Worm (Caenorhabditis elegans): ENCODE data around the gene D1005.10.

DNA sequence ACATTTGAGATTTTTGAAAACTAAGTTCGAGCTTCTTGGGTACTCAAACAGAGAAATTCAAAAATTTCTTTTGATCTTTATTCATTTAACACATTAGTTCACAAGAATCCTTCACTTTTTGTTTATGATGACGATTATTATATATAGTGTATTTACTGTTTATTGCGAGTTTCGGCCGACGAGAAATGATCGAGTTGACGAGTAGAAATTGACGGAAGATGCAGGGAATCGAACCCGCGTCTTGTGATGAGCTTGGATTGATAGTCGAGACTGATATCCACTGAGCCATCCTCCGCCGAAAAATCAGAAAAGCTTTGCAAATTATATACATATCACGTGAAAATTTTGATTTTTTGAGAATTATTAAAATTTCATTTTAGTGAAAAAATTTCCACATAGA lies 12.2 kb downstream of the D1005.10 start:
- TF ChIP-seq him-1 (tag; optimal IDR thresholded peaks at IDR 0.05) = no peak
- no peak for TF ChIP-seq W03F9.2 (tag; optimal IDR thresholded peaks at IDR 0.05)
- no peak for TF ChIP-seq dao-5 (tag; optimal IDR thresholded peaks at IDR 0.05)

Measured in whole organism, L4/young adult.